Worm (Caenorhabditis elegans) whole organism, early embryonic: ENCODE measurements around the gene F38C2.7.

Experiments used
- F13C5.2 ChIP-seq: sonication (generic microtip); optimal IDR thresholded peaks from 2 replicates; lab custom pipeline; 2017; ENCODE audit warnings: mild to moderate bottlenecking, missing genetic modification characterization, inconsistent platforms, missing compliant biosample characterization
- ama-1 ChIP-seq: fragments of 150-350 bp; optimal IDR thresholded peaks from 2 replicates; lab custom pipeline; 2014
- ceh-13 ChIP-seq: fragments of 200-800 bp; sonication (Bioruptor generic); optimal IDR thresholded peaks from 2 replicates; lab custom pipeline; 2018; ENCODE audit warnings: mild to moderate bottlenecking, missing genetic modification characterization, missing compliant biosample characterization
- ceh-36 ChIP-seq: sonication (generic microtip); optimal IDR thresholded peaks from 2 replicates; lab custom pipeline; 2016; ENCODE audit warnings: missing genetic modification characterization, inconsistent platforms, missing compliant biosample characterization
- ets-7 ChIP-seq: sonication (generic microtip); optimal IDR thresholded peaks from 2 replicates; lab custom pipeline; 2016; ENCODE audit warnings: missing genotype, missing genetic modification characterization, missing compliant biosample characterization
- flt-1 ChIP-seq: fragments of 200-800 bp; sonication (Bioruptor generic); IDR thresholded peaks from 2 replicates; pipeline ENCODE4 v1.3.6; 2022; ENCODE audit warnings: missing genetic modification characterization, missing compliant biosample characterization
- hmbx-1 ChIP-seq: sonication (generic microtip); optimal IDR thresholded peaks from 2 replicates; lab custom pipeline; 2016; ENCODE audit warnings: mild to moderate bottlenecking, missing genetic modification characterization, missing compliant biosample characterization
- hmg-4 ChIP-seq: fragments of 200-800 bp; sonication (Bioruptor generic); optimal IDR thresholded peaks from 2 replicates; lab custom pipeline; 2018; ENCODE audit warnings: mild to moderate bottlenecking, missing genetic modification characterization, missing compliant biosample characterization
- hnd-1 ChIP-seq: sonication (generic microtip); optimal IDR thresholded peaks from 2 replicates; lab custom pipeline; 2016; ENCODE audit warnings: missing genetic modification characterization, missing compliant biosample characterization
- pes-1 ChIP-seq: fragments of 200-800 bp; sonication (Bioruptor generic); IDR thresholded peaks from 2 replicates; pipeline ENCODE4 v1.3.6; 2022; ENCODE audit warnings: missing genetic modification reagents, missing genetic modification characterization, missing compliant biosample characterization
- tbx-11 ChIP-seq: fragments of 200-800 bp; sonication (Bioruptor generic); IDR thresholded peaks from 2 replicates; pipeline ENCODE4 v1.3.6; 2022; ENCODE audit warnings: missing genetic modification characterization, missing compliant biosample characterization
- tra-4 ChIP-seq: sonication (generic microtip); optimal IDR thresholded peaks from 2 replicates; lab custom pipeline; 2017; ENCODE audit warnings: missing genetic modification characterization, missing compliant biosample characterization

DNA sequence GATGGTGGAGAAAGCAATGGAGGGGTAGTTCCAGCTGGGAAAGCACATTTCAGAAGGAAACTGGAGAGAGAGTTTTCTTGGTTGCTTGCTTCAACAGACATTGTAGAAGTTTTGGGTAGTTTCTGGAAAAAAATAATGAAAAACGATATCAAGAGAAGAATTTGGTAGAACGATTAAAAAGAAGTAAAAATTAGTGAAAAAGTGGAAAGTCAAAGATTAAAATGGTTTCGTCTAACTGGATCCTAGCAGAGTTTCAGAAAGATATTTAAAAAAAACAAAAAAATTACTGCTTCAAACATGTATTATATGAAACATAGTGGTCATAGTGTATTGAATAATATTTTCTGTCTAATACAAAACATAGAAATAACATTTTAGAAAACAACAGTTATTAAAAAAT is at the start of gene F38C2.7:
- TF ChIP-seq tbx-11 (GFP tag; lab: Robert Waterston, UW) (no peak), F13C5.2 (tag; lab: Kevin White, UChicago) (no peak), ama-1 (lab: Kevin White, UChicago) (no peak), ceh-13 (GFP tag; lab: Kevin White, UChicago) (no peak), ceh-36 (no peak), tra-4 (tag; lab: Kevin White, UChicago) (no peak), pes-1 (GFP tag; lab: Robert Waterston, UW) (no peak), flt-1 (GFP tag; lab: Robert Waterston, UW) (no peak), hnd-1 (no peak), hmg-4 (GFP tag; lab: Kevin White, UChicago) (no peak), ets-7 (tag; lab: Kevin White, UChicago) (no peak), hmbx-1 (no peak)
